Fruit fly (Drosophila melanogaster) whole organism, embryonic: ENCODE measurements around the gene Rab26.

Experiments used
- CG10267 ChIP-seq: fragments of 200-800 bp; sonication (Bioruptor generic); optimal IDR thresholded peaks from 2 replicates; lab custom pipeline; 2018; ENCODE audit warnings: missing biosample characterization, mild to moderate bottlenecking, missing genetic modification characterization, moderate library complexity
- CG10654 ChIP-seq: fragments of 200-800 bp; sonication (Bioruptor generic); optimal IDR thresholded peaks from 2 replicates; lab custom pipeline; 2016; ENCODE audit warnings: missing biosample characterization, missing genetic modification characterization
- CG12391 ChIP-seq: fragments of 200-800 bp; sonication (Bioruptor generic); optimal IDR thresholded peaks from 3 replicates; lab custom pipeline; 2018; ENCODE audit warnings: missing biosample characterization, mild to moderate bottlenecking, missing genetic modification characterization, moderate library complexity
- CG13123 ChIP-seq: fragments of 200-800 bp; sonication (Bioruptor generic); optimal IDR thresholded peaks from 2 replicates; lab custom pipeline; 2016; ENCODE audit warnings: missing biosample characterization, missing genetic modification characterization
- CG13287 ChIP-seq: fragments of 200-800 bp; sonication (Bioruptor generic); IDR thresholded peaks from 2 replicates; pipeline ENCODE4 v1.3.6; 2022; ENCODE audit warnings: missing biosample characterization, missing genetic modification characterization; ENCODE audit not compliant: partially characterized antibody
- CG16813 ChIP-seq: fragments of 200-800 bp; sonication (Bioruptor generic); IDR thresholded peaks from 3 replicates; pipeline ENCODE4 v1.3.6; 2022; ENCODE audit warnings: missing biosample characterization, missing genetic modification characterization; ENCODE audit not compliant: partially characterized antibody
- CG17912 ChIP-seq: fragments of 200-800 bp; sonication (Bioruptor generic); optimal IDR thresholded peaks from 2 replicates; lab custom pipeline; 2018; ENCODE audit warnings: missing biosample characterization, mild to moderate bottlenecking, missing genetic modification characterization
- CG1792 ChIP-seq: fragments of 200-800 bp; sonication (Bioruptor generic); optimal IDR thresholded peaks from 2 replicates; lab custom pipeline; 2016; ENCODE audit warnings: missing biosample characterization, missing genetic modification characterization
- CG1832 ChIP-seq: fragments of 200-800 bp; sonication (Bioruptor generic); optimal IDR thresholded peaks from 2 replicates; lab custom pipeline; 2017; ENCODE audit warnings: missing biosample characterization, mild to moderate bottlenecking, missing genetic modification characterization, inconsistent platforms
- CG30403 ChIP-seq: fragments of 200-800 bp; sonication (Bioruptor generic); optimal IDR thresholded peaks from 3 replicates; lab custom pipeline; 2016; ENCODE audit warnings: missing biosample characterization, missing genetic modification characterization
- CG34422 ChIP-seq: fragments of 200-800 bp; sonication (Bioruptor generic); IDR thresholded peaks from 3 replicates; pipeline ENCODE4 v1.3.6; 2022; ENCODE audit warnings: missing biosample characterization, missing genetic modification characterization
- CG4360 ChIP-seq: fragments of 200-800 bp; sonication (Bioruptor generic); IDR thresholded peaks from 2 replicates; pipeline ENCODE4 v1.3.6; 2022; ENCODE audit warnings: missing biosample characterization, missing genetic modification characterization
- CG6272 ChIP-seq: fragments of 200-800 bp; sonication (Bioruptor generic); IDR thresholded peaks from 2 replicates; pipeline ENCODE4 v1.3.6; 2022; ENCODE audit warnings: missing biosample characterization, missing genetic modification characterization
- CG7357 ChIP-seq: fragments of 200-800 bp; sonication (Bioruptor generic); IDR thresholded peaks from 3 replicates; pipeline ENCODE4 v1.3.6; 2022; ENCODE audit warnings: missing biosample characterization, missing genetic modification characterization
- CG9797 ChIP-seq: fragments of 200-800 bp; sonication (Bioruptor generic); optimal IDR thresholded peaks from 3 replicates; lab custom pipeline; 2018; ENCODE audit warnings: missing biosample characterization, mild to moderate bottlenecking, missing genetic modification characterization
- Camta ChIP-seq: fragments of 200-800 bp; sonication (Bioruptor generic); optimal IDR thresholded peaks from 2 replicates; lab custom pipeline; 2016; ENCODE audit warnings: missing biosample characterization, missing genetic modification characterization
- D19B ChIP-seq: fragments of 200-800 bp; sonication (Bioruptor generic); optimal IDR thresholded peaks from 2 replicates; lab custom pipeline; 2017; ENCODE audit warnings: missing biosample characterization, mild to moderate bottlenecking, missing genetic modification characterization
- Dad ChIP-seq: fragments of 200-800 bp; sonication (Bioruptor generic); optimal IDR thresholded peaks from 3 replicates; lab custom pipeline; 2016; ENCODE audit warnings: missing biosample characterization, missing genetic modification characterization
- Drgx ChIP-seq: fragments of 200-800 bp; sonication (Bioruptor generic); IDR thresholded peaks from 2 replicates; pipeline ENCODE4 v1.3.6; 2022; ENCODE audit warnings: missing biosample characterization, missing genetic modification characterization
- Hr51 ChIP-seq, 2 experiments: fragments of 200-800 bp; sonication (Bioruptor generic); optimal IDR thresholded peaks; 2 replicates in 1 of 2; 3 replicates in 1 of 2; lab custom pipeline; 2016 to 2018; ENCODE audit warnings: missing biosample characterization in 2 of 2, missing genetic modification characterization in 2 of 2, mild to moderate bottlenecking in 1 of 2, moderate library complexity in 1 of 2
- MBD-R2 ChIP-seq: fragments of 200-800 bp; sonication (Bioruptor generic); IDR thresholded peaks from 2 replicates; pipeline ENCODE4 v1.3.6; 2022; ENCODE audit warnings: missing biosample characterization, missing genetic modification characterization
- Oaz ChIP-seq: fragments of 200-800 bp; sonication (Bioruptor generic); IDR thresholded peaks from 2 replicates; pipeline ENCODE4 v1.3.6; 2022; ENCODE audit warnings: missing biosample characterization, missing genetic modification characterization
- Sin3A ChIP-seq: fragments of >200 bp; optimal IDR thresholded peaks from 2 replicates; lab custom pipeline; 2018
- Stat92E ChIP-seq, 3 experiments: fragments of >200 bp in 2 of 3; fragments of 200-800 bp in 1 of 3; sonication (Bioruptor generic) in 1 of 3; optimal IDR thresholded peaks; 2 replicates each; lab custom pipeline; 2017 to 2019; ENCODE audit warnings: missing biosample characterization in 3 of 3, missing genetic modification characterization in 3 of 3, mild to moderate bottlenecking in 1 of 3, moderate library complexity in 1 of 3
- Vsx1 ChIP-seq: fragments of 200-800 bp; sonication (Bioruptor generic); optimal IDR thresholded peaks from 2 replicates; lab custom pipeline; 2017; ENCODE audit warnings: missing biosample characterization, mild to moderate bottlenecking, missing genetic modification characterization, missing genetic modification reagents
- Xrp1 ChIP-seq: fragments of 200-800 bp; sonication (Bioruptor generic); IDR thresholded peaks from 2 replicates; pipeline ENCODE4 v1.3.6; 2022; ENCODE audit warnings: missing biosample characterization, missing genetic modification characterization
- abd-A ChIP-seq: fragments of 200-800 bp; sonication (Bioruptor generic); optimal IDR thresholded peaks from 3 replicates; lab custom pipeline; 2019; ENCODE audit warnings: missing biosample characterization, mild to moderate bottlenecking, missing genetic modification characterization, moderate library complexity
- ac ChIP-seq: fragments of 200-800 bp; sonication (Bioruptor generic); optimal IDR thresholded peaks from 3 replicates; lab custom pipeline; 2017; ENCODE audit warnings: missing biosample characterization, mild to moderate bottlenecking, missing genetic modification characterization
- ap ChIP-seq: fragments of 200-800 bp; sonication (Bioruptor generic); IDR thresholded peaks from 2 replicates; pipeline ENCODE4 v1.3.6; 2022; ENCODE audit warnings: missing biosample characterization, missing genetic modification characterization
- ara ChIP-seq: fragments of 200-800 bp; sonication (Bioruptor generic); IDR thresholded peaks from 2 replicates; pipeline ENCODE4 v1.3.6; 2022; ENCODE audit warnings: missing biosample characterization, missing genetic modification characterization
- ash1 ChIP-seq: fragments of 200-800 bp; sonication (Bioruptor generic); optimal IDR thresholded peaks from 2 replicates; lab custom pipeline; 2018; ENCODE audit warnings: missing biosample characterization, mild to moderate bottlenecking, missing genetic modification characterization
- cg ChIP-seq: fragments of 200-800 bp; sonication (Bioruptor generic); optimal IDR thresholded peaks from 3 replicates; lab custom pipeline; 2019; ENCODE audit warnings: missing biosample characterization, mild to moderate bottlenecking, missing genetic modification characterization, moderate library complexity
- dm ChIP-seq: fragments of 200-800 bp; sonication (Bioruptor generic); optimal IDR thresholded peaks from 3 replicates; lab custom pipeline; 2016; ENCODE audit warnings: missing biosample characterization, missing genetic modification characterization
- dysf ChIP-seq: fragments of 200-800 bp; sonication (Bioruptor generic); IDR thresholded peaks from 3 replicates; pipeline ENCODE4 v1.3.6; 2022; ENCODE audit warnings: missing biosample characterization, missing genetic modification characterization
- gcm2 ChIP-seq: fragments of 200-800 bp; sonication (Bioruptor generic); optimal IDR thresholded peaks from 2 replicates; lab custom pipeline; 2016; ENCODE audit warnings: missing biosample characterization, missing genetic modification characterization
- gfzf ChIP-seq: fragments of 200-800 bp; sonication (Bioruptor generic); optimal IDR thresholded peaks from 2 replicates; lab custom pipeline; 2016; ENCODE audit warnings: missing biosample characterization, mild to moderate bottlenecking, missing genetic modification characterization, moderate library complexity
- grau ChIP-seq: fragments of 200-800 bp; optimal IDR thresholded peaks from 3 replicates; lab custom pipeline; 2019; ENCODE audit warnings: missing biosample characterization, mild to moderate bottlenecking, missing genetic modification characterization, moderate library complexity
- hb ChIP-seq: fragments of 200-800 bp; sonication (Bioruptor generic); IDR thresholded peaks from 3 replicates; pipeline ENCODE4 v1.3.6; 2022; ENCODE audit warnings: missing biosample characterization, missing genetic modification characterization; ENCODE audit not compliant: partially characterized antibody
- her ChIP-seq: fragments of 200-800 bp; sonication (Bioruptor generic); optimal IDR thresholded peaks from 2 replicates; lab custom pipeline; 2016; ENCODE audit warnings: missing biosample characterization, missing genetic modification characterization
- org-1 ChIP-seq: fragments of 200-800 bp; sonication (Bioruptor generic); optimal IDR thresholded peaks from 2 replicates; lab custom pipeline; 2017; ENCODE audit warnings: missing biosample characterization, missing genetic modification characterization
- pb ChIP-seq: fragments of 200-800 bp; sonication (Bioruptor generic); optimal IDR thresholded peaks from 3 replicates; lab custom pipeline; 2016; ENCODE audit warnings: missing biosample characterization, missing genetic modification characterization
- pum ChIP-seq: fragments of 200-800 bp; sonication (Bioruptor generic); optimal IDR thresholded peaks from 2 replicates; lab custom pipeline; 2016; ENCODE audit warnings: missing biosample characterization, missing genetic modification characterization
- seq ChIP-seq: fragments of 200-800 bp; sonication (Bioruptor generic); IDR thresholded peaks from 2 replicates; pipeline ENCODE4 v1.3.6; 2022; ENCODE audit warnings: missing biosample characterization, missing genetic modification characterization
- stwl ChIP-seq: fragments of 200-800 bp; sonication (Bioruptor generic); optimal IDR thresholded peaks from 3 replicates; lab custom pipeline; 2018; ENCODE audit warnings: missing biosample characterization, mild to moderate bottlenecking, missing genetic modification characterization, moderate library complexity
- unc-4 ChIP-seq: fragments of 200-800 bp; sonication (Bioruptor generic); IDR thresholded peaks from 2 replicates; pipeline ENCODE4 v1.3.6; 2022; ENCODE audit warnings: missing biosample characterization, missing genetic modification characterization; ENCODE audit not compliant: partially characterized antibody
- vvl ChIP-seq: fragments of 200-800 bp; sonication (Bioruptor generic); IDR thresholded peaks from 2 replicates; pipeline ENCODE4 v1.3.6; 2022; ENCODE audit warnings: missing biosample characterization, missing genetic modification characterization

Gene Rab26

DNA sequence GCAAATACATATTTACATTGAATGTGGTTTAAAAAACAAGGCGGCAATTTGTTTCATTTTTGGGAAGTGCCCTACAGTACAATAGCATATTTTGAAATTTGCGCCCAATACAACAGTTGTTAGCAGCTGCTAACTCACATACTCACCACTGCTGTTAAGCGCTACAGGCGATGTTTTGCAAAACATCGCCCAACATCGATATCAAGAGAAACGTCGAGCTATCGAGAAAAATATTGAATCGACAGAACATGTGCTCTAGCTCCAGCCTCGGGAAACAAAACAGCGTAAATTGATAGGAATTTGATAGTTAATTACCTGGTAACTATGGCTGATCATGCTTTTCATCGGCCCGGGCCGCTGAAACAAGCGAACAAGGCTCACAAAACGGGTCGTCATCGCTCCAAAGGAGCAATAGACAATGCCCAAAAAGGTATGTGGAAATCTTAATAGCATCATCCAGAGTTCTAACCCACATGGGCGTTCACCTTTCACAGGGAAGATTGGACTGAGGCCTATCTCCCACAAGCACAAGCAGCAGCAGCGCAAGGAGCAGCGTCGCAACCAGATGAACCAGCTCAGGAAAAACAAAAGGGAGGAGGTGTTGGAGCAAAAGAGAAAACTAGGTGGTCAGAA is 16.5 kb downstream of the Rab26 start, which contains the start of gene Tsr1 (continued):
- no peak for TF ChIP-seq Hr51 (GFP tag; optimal IDR thresholded peaks at IDR 0.05; lab: Kevin White, UChicago)
- TF ChIP-seq org-1 = no peak
- no peak for TF ChIP-seq CG30403 (GFP tag; lab: Kevin White, UChicago)
- peak; percentile 19 for TF ChIP-seq gfzf

DNA sequence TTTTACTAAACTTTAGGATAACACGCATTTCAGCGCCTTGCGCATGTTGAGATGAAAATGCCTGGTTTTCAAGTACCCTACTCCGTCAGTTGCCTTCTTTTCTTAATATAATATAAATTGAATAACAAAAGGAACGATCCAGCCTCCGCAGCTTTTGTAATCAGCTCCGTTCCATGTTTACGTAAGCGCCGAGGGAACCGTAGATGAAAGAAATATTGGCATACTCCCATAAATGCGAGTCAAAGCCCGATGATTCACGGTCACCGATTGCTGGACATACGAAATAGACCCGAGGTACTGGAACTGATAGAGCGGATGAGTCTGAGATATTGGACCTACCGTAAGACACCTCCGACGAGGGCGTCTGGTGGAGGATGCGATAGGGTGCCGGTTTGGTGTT is 24.0 kb downstream of the Rab26 start:
- TF ChIP-seq CG1792 (GFP tag; lab: Kevin White, UChicago) (no peak), CG12391 (no peak), CG10654 (GFP tag; lab: Kevin White, UChicago) (no peak), ap (GFP tag; lab: Robert Waterston, UW) (no peak), CG9797 (no peak), abd-A (no peak), CG13123 (GFP tag; lab: Kevin White, UChicago) (no peak), grau (tag; lab: Kevin White, UChicago) (no peak), pum (no peak), Dad (GFP tag; lab: Kevin White, UChicago) (no peak), hb (GFP tag; lab: Robert Waterston, UW) (no peak), dysf (GFP tag; lab: Robert Waterston, UW) (no peak)
- TF ChIP-seq, all 482 proteins: peak for 0

dm6 chr3L:21343254-21344083 is 24.9 kb downstream of the Rab26 start, which contains the start of the genes Tbc1d8-9 and CG32436:
Gene Tbc1d8-9 (minus strand): TSS chr3L:21343716.
Gene CG32436 (plus strand): TSS chr3L:21344033.
- TF ChIP-seq D19B (GFP tag; lab: Kevin White, UChicago) = no peak
- TF ChIP-seq vvl (GFP tag; lab: Robert Waterston, UW) = no peak
- no peak for TF ChIP-seq CG6272 (GFP tag; lab: Robert Waterston, UW)
- no peak for TF ChIP-seq dysf (GFP tag; lab: Robert Waterston, UW)
- no peak for TF ChIP-seq CG17912 (GFP tag; lab: Kevin White, UChicago)
- peak in 1 of 3 experiments; percentile 10 for TF ChIP-seq Stat92E (GFP tag; optimal IDR thresholded peaks at IDR 0.05; lab: Kevin White, UChicago)
- TF ChIP-seq ash1 (GFP tag; lab: Kevin White, UChicago) = no peak
- no peak for TF ChIP-seq Vsx1
- TF ChIP-seq CG16813 (GFP tag; lab: Robert Waterston, UW) = no peak
- no peak for TF ChIP-seq seq (GFP tag; lab: Robert Waterston, UW)
- TF ChIP-seq CG10267 (tag; lab: Kevin White, UChicago) = peak; percentile 24
- no peak for TF ChIP-seq pb (GFP tag; lab: Kevin White, UChicago)
- no peak for TF ChIP-seq CG7357 (GFP tag; lab: Robert Waterston, UW)
- no peak for TF ChIP-seq ac (GFP tag; lab: Kevin White, UChicago)
- peak; percentile 1 for TF ChIP-seq dm
- TF ChIP-seq stwl (tag; lab: Kevin White, UChicago) = peak; percentile 89
- TF ChIP-seq CG1832 (GFP tag; lab: Kevin White, UChicago) = no peak
- peak; percentile 83 for TF ChIP-seq MBD-R2
- no peak for TF ChIP-seq grau (tag; lab: Kevin White, UChicago)
- TF ChIP-seq CG4360 (GFP tag; lab: Robert Waterston, UW) = peak; percentile 81
- TF ChIP-seq unc-4 (GFP tag; lab: Robert Waterston, UW) = peak; percentile 37; the same call in 1 of the 2 replicates
- peak; percentile 74 for TF ChIP-seq cg (GFP tag; lab: Kevin White, UChicago)
- peak; percentile 36; the same call in 1 of the 2 replicates for TF ChIP-seq CG13287
- TF ChIP-seq CG34422 (GFP tag; lab: Robert Waterston, UW) = peak; percentile 36; the same call in 1 of the 3 replicates
- TF ChIP-seq Camta (GFP tag; lab: Kevin White, UChicago) = no peak
- no peak; the same call in 1 of the 2 replicates for TF ChIP-seq Drgx (GFP tag; lab: Robert Waterston, UW)
- no peak for TF ChIP-seq her (GFP tag; lab: Kevin White, UChicago)
- no peak for TF ChIP-seq ara (GFP tag; lab: Robert Waterston, UW)
- TF ChIP-seq gcm2 = no peak
- TF ChIP-seq Oaz (GFP tag; lab: Robert Waterston, UW) = no peak
- no peak for TF ChIP-seq Xrp1 (GFP tag; lab: Robert Waterston, UW)
- TF ChIP-seq Sin3A (lab: Kevin White, UChicago) = peak; percentile 22
